Worm (Caenorhabditis elegans): ENCODE data around the gene nlp-20.

Gene nlp-20

DNA sequence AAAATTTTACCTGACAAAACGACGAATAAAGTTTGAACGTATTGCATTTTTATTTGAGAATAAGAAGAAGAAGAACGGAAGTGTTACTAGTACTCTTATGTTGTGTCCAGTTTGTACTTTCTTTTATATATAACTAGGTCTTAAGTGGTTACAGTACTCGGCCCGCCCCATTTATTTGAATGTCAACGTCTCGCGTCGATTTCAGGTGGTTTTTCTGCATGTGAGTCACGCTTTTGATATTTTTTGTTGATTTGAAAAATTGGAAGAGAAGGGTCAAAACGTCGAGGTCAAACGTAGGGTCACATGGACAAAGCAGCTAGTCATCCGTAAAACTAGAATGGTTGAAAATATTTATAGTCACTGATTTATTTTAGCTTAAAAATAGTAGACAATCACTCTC is 13.9 kb downstream of the nlp-20 start, which contains the start of gene F45E4.5:
Gene F45E4.5 (minus strand): TSS at position 101 of the 400 bp plus-strand sequence.
- TF ChIP-seq mbf-1 (tag; optimal IDR thresholded peaks at IDR 0.05) (no peak), skn-1 (tag; optimal IDR thresholded peaks at IDR 0.05) (no peak), sma-3 (GFP tag; optimal IDR thresholded peaks at IDR 0.05) (no peak), ztf-11 (tag; optimal IDR thresholded peaks at IDR 0.05) (no peak), egl-27 (tag; optimal IDR thresholded peaks at IDR 0.05) (no peak), lin-11 (tag; optimal IDR thresholded peaks at IDR 0.05) (no peak), R02D3.7 (tag; optimal IDR thresholded peaks at IDR 0.05) (no peak)

DNA sequence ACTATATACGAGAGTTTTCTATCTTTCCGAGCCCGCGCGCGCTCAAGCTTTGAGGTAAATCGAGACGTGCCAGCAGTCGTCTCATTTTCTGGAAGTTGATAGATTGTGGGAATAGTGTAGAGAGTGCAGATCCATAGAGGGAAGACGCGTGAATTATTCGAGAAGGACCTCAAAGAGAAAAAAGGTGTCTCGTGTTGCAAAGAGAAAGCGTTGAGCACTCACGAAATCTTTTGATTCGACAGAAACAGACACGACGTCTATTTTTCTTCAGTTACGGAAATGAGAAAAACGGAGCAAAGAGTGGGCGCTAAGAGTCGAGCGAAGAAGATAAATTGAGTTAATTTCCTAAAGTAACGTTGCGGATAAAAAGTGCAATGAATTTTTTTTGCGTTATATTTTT is 19.0 kb downstream of the nlp-20 start:
- no peak for TF ChIP-seq elt-1 (tag; optimal IDR thresholded peaks at IDR 0.05)
- no peak for TF ChIP-seq ztf-4 (tag; optimal IDR thresholded peaks at IDR 0.05)
- TF ChIP-seq alr-1 (tag; optimal IDR thresholded peaks at IDR 0.05), result no peak
- TF ChIP-seq unc-55 (GFP tag; optimal IDR thresholded peaks at IDR 0.05), result no peak
- peak in 1 of 2 experiments; percentile 14 for TF ChIP-seq lsy-2 (tag; optimal IDR thresholded peaks at IDR 0.05)
- TF ChIP-seq aly-2 (tag; optimal IDR thresholded peaks at IDR 0.05), result peak; percentile 52
- peak; percentile 32 for TF ChIP-seq F13H6.1 (tag; optimal IDR thresholded peaks at IDR 0.05)
- no peak for TF ChIP-seq nhr-6 (tag; optimal IDR thresholded peaks at IDR 0.05)
- peak; percentile 22 for TF ChIP-seq C34F6.9 (tag; optimal IDR thresholded peaks at IDR 0.05)
- TF ChIP-seq elt-3 (tag; optimal IDR thresholded peaks at IDR 0.05), result no peak
- peak; percentile 28 for TF ChIP-seq ceh-82 (tag; optimal IDR thresholded peaks at IDR 0.05)
- peak; percentile 0 for TF ChIP-seq sem-4 (tag; optimal IDR thresholded peaks at IDR 0.05)
- no peak for TF ChIP-seq mbf-1 (tag; optimal IDR thresholded peaks at IDR 0.05)
- no peak for TF ChIP-seq nhr-237 (tag; optimal IDR thresholded peaks at IDR 0.05)
- peak; percentile 11 for TF ChIP-seq crh-2 (tag; optimal IDR thresholded peaks at IDR 0.05)
- no peak for TF ChIP-seq nhr-10 (tag; optimal IDR thresholded peaks at IDR 0.05)
- TF ChIP-seq lin-11 (tag; optimal IDR thresholded peaks at IDR 0.05), result no peak
- TF ChIP-seq nhr-12 (tag; optimal IDR thresholded peaks at IDR 0.05), result no peak
- TF ChIP-seq nhr-129 (tag; optimal IDR thresholded peaks at IDR 0.05), result peak; percentile 11
- no peak for TF ChIP-seq unc-62 (GFP tag; optimal IDR thresholded peaks at IDR 0.05)

DNA sequence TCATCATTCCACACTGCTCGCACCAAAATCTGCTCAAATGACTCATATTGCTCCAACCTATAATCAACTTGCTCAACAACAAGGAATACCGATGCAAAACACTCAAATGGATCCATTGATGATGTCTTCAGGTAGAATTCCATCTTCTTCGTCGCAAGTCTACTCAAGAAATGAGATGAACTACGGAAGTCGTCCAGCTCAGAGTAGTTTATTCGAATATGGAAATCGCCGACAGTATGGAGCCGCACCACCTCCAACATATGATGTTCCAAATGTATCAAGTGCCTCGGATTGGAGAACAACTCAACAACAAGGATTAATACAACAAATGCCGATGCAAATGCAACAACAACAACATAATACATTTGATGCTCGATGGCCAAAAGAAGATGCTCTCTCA is 19.8 kb downstream of the nlp-20 start:
- TF ChIP-seq nhr-23 (tag; optimal IDR thresholded peaks at IDR 0.05), result no peak

DNA sequence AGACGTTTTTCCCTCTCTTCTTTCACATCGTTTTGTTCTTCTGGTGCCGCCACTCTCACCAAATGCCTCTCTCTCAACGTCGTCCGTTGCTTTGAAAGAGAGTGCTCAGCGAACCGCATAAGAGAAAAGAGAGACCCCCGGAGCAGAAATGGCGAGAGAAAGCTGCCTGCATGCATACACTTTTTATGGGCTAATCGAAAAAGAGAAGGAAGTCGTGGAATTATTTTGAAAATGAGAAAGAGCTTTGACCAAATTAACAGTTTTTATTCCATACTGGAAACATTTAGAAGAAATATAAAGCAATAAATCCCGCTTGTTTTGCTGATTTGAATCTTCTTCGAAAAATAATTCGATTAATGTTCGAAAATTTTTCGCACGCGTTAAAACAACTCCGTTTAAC is 22.4 kb downstream of the nlp-20 start:
- TF ChIP-seq Y55F3AM.14 (GFP tag; optimal IDR thresholded peaks at IDR 0.05) (no peak), skn-1 (tag; optimal IDR thresholded peaks at IDR 0.05) (no peak), nhr-12 (tag; optimal IDR thresholded peaks at IDR 0.05) (no peak), sma-9 (GFP tag; optimal IDR thresholded peaks at IDR 0.05) (no peak), sma-9 (tag; optimal IDR thresholded peaks at IDR 0.05) (no peak), unc-55 (GFP tag; optimal IDR thresholded peaks at IDR 0.05) (peak; percentile 41), sem-4 (tag; optimal IDR thresholded peaks at IDR 0.05) (peak; percentile 59), unc-39 (tag; optimal IDR thresholded peaks at IDR 0.05) (no peak), lin-11 (tag; optimal IDR thresholded peaks at IDR 0.05) (no peak), peb-1 (tag; optimal IDR thresholded peaks at IDR 0.05) (no peak), lsy-2 (tag; optimal IDR thresholded peaks at IDR 0.05) (no peak), ceh-82 (tag; optimal IDR thresholded peaks at IDR 0.05) (no peak), lin-39 (tag; optimal IDR thresholded peaks at IDR 0.05) (no peak), egl-27 (tag; optimal IDR thresholded peaks at IDR 0.05) (no peak), alr-1 (tag; optimal IDR thresholded peaks at IDR 0.05) (no peak), gmeb-1 (tag; optimal IDR thresholded peaks at IDR 0.05) (no peak), elt-3 (tag; optimal IDR thresholded peaks at IDR 0.05) (no peak), nhr-129 (tag; optimal IDR thresholded peaks at IDR 0.05) (no peak), nhr-6 (tag; optimal IDR thresholded peaks at IDR 0.05) (no peak), snpc-4 (tag; optimal IDR thresholded peaks at IDR 0.05) (no peak), mbf-1 (tag; optimal IDR thresholded peaks at IDR 0.05) (no peak), nhr-25 (tag; optimal IDR thresholded peaks at IDR 0.05) (no peak), zag-1 (tag; optimal IDR thresholded peaks at IDR 0.05) (peak; percentile 17), crh-2 (tag; optimal IDR thresholded peaks at IDR 0.05) (no peak), C34F6.9 (tag; optimal IDR thresholded peaks at IDR 0.05) (peak; percentile 17)

DNA sequence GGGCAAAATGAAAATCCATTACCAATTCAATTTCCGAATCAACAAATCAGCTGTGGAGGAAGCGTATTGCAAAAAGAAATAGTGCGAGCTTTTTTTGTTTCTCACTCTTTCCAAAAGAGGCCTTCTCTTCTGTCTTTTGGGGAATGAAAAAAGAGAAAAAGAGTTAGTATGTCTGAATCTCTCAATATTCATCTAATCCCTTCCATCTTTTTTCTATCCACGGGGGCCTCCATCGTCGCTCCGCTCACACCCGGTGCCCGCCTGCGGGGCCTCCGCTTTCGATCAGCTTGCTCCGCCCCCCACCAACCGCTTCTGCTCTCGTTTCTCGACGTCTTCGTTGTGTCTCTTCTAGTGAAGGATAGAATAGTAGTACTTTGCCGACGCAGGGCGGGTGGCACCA is 23.6 kb downstream of the nlp-20 start:
- no peak for TF ChIP-seq lin-11 (tag; optimal IDR thresholded peaks at IDR 0.05)
- TF ChIP-seq nhr-12 (tag; optimal IDR thresholded peaks at IDR 0.05), result no peak
- TF ChIP-seq alr-1 (tag; optimal IDR thresholded peaks at IDR 0.05), result no peak
- no peak for TF ChIP-seq unc-62 (GFP tag; optimal IDR thresholded peaks at IDR 0.05)
- TF ChIP-seq lin-13 (GFP tag; optimal IDR thresholded peaks at IDR 0.05), result no peak
- peak; percentile 52 for TF ChIP-seq C34F6.9 (tag; optimal IDR thresholded peaks at IDR 0.05)
- TF ChIP-seq peb-1 (tag; optimal IDR thresholded peaks at IDR 0.05), result no peak
- TF ChIP-seq Y55F3AM.14 (GFP tag; optimal IDR thresholded peaks at IDR 0.05), result peak; percentile 7
- TF ChIP-seq nhr-237 (tag; optimal IDR thresholded peaks at IDR 0.05), result no peak
- no peak for TF ChIP-seq ztf-11 (tag; optimal IDR thresholded peaks at IDR 0.05)
- peak; percentile 73 for TF ChIP-seq unc-55 (GFP tag; optimal IDR thresholded peaks at IDR 0.05)
- TF ChIP-seq skn-1 (tag; optimal IDR thresholded peaks at IDR 0.05), result no peak
- no peak for TF ChIP-seq sma-3 (GFP tag; optimal IDR thresholded peaks at IDR 0.05)
- peak; percentile 23 for TF ChIP-seq F13H6.1 (tag; optimal IDR thresholded peaks at IDR 0.05)
- TF ChIP-seq crh-2 (tag; optimal IDR thresholded peaks at IDR 0.05), result peak; percentile 6
- TF ChIP-seq ceh-82 (tag; optimal IDR thresholded peaks at IDR 0.05), result no peak
- TF ChIP-seq nhr-11 (tag; optimal IDR thresholded peaks at IDR 0.05), result no peak
- TF ChIP-seq ama-1 (optimal IDR thresholded peaks at IDR 0.05), result no peak
- no peak for TF ChIP-seq nhr-129 (tag; optimal IDR thresholded peaks at IDR 0.05)
- no peak for TF ChIP-seq mab-5 (tag; optimal IDR thresholded peaks at IDR 0.05)
- TF ChIP-seq ztf-4 (tag; optimal IDR thresholded peaks at IDR 0.05), result no peak
- no peak for TF ChIP-seq nhr-6 (tag; optimal IDR thresholded peaks at IDR 0.05)
- TF ChIP-seq unc-39 (tag; optimal IDR thresholded peaks at IDR 0.05), result no peak
- TF ChIP-seq ceh-16 (tag; optimal IDR thresholded peaks at IDR 0.05), result no peak
- no peak for TF ChIP-seq nhr-23 (tag; optimal IDR thresholded peaks at IDR 0.05)
- TF ChIP-seq sma-9 (GFP tag; optimal IDR thresholded peaks at IDR 0.05), result no peak
- no peak for TF ChIP-seq sma-9 (tag; optimal IDR thresholded peaks at IDR 0.05)
- TF ChIP-seq R02D3.7 (tag; optimal IDR thresholded peaks at IDR 0.05), result no peak
- no peak for TF ChIP-seq blmp-1 (tag; optimal IDR thresholded peaks at IDR 0.05; ENCODE audit: insufficient read depth)
- TF ChIP-seq nhr-25 (tag; optimal IDR thresholded peaks at IDR 0.05), result no peak

Measured in whole organism, L2 larva.